Worm (Caenorhabditis elegans) whole organism, young adult: ENCODE data around the gene srlf-37.
A peak's percentile ranks its signal among the peaks of the same experiment; 100 is the strongest.

Experiments used
- B0035.1 ChIP-seq: sonication (generic microtip); optimal IDR thresholded peaks from 2 replicates; lab custom pipeline; 2016; ENCODE audit warnings: missing genetic modification characterization, mild to moderate bottlenecking, missing compliant biosample characterization, missing genotype, missing genetic modification reagents
- B0261.1 ChIP-seq: sonication (generic microtip); optimal IDR thresholded peaks from 2 replicates; lab custom pipeline; 2016; ENCODE audit warnings: mild to moderate bottlenecking, missing genetic modification characterization, moderate library complexity, missing compliant biosample characterization
- C17E4.6 ChIP-seq: fragments of 200-800 bp; sonication (Bioruptor generic); IDR thresholded peaks from 2 replicates; pipeline ENCODE4 v1.3.6; 2022; ENCODE audit warnings: missing genetic modification reagents, missing genetic modification characterization, missing compliant biosample characterization
- F22D6.2 ChIP-seq: sonication (generic microtip); optimal IDR thresholded peaks from 2 replicates; lab custom pipeline; 2016; ENCODE audit warnings: mild to moderate bottlenecking, missing genetic modification characterization, missing compliant biosample characterization
- F52B5.7 ChIP-seq: sonication (generic microtip); optimal IDR thresholded peaks from 2 replicates; lab custom pipeline; 2016; ENCODE audit warnings: mild to moderate bottlenecking, missing genetic modification characterization, missing compliant biosample characterization
- F57A8.1 ChIP-seq: fragments of 200-800 bp; sonication (Bioruptor generic); optimal IDR thresholded peaks from 2 replicates; lab custom pipeline; 2018; ENCODE audit warnings: mild to moderate bottlenecking, missing genetic modification characterization, moderate library complexity, missing compliant biosample characterization
- Y53F4B.3 ChIP-seq: fragments of 200-800 bp; sonication (Bioruptor generic); IDR thresholded peaks from 2 replicates; pipeline ENCODE4 v1.3.6; 2022; ENCODE audit warnings: missing genetic modification reagents, missing genetic modification characterization, missing compliant biosample characterization
- Y53G8AR.9 ChIP-seq: fragments of 200-800 bp; sonication (Bioruptor generic); conservative IDR thresholded peaks from 2 replicates; pipeline ENCODE4 v1.3.6; 2022; ENCODE audit warnings: missing genetic modification reagents, missing genetic modification characterization, missing compliant biosample characterization
- Y79H2A.3 ChIP-seq: fragments of 200-800 bp; sonication (Bioruptor generic); conservative IDR thresholded peaks from 2 replicates; pipeline ENCODE4 v1.3.6; 2022; ENCODE audit warnings: missing genetic modification reagents, missing genetic modification characterization, missing compliant biosample characterization
- Y95B8A.8 ChIP-seq: fragments of 200-800 bp; sonication (Bioruptor generic); IDR thresholded peaks from 2 replicates; pipeline ENCODE4 v1.3.6; 2022; ENCODE audit warnings: missing genetic modification reagents, missing genetic modification characterization, missing compliant biosample characterization
- attf-5 ChIP-seq: fragments of 200-800 bp; sonication (Bioruptor generic); optimal IDR thresholded peaks from 2 replicates; lab custom pipeline; 2018; ENCODE audit warnings: mild to moderate bottlenecking, missing genetic modification characterization, missing compliant biosample characterization
- cebp-1 ChIP-seq, 2 experiments: fragments of 200-800 bp in 1 of 2; sonication (Bioruptor generic) in 1 of 2; sonication (generic microtip) in 1 of 2; IDR thresholded peaks in 1 of 2; optimal IDR thresholded peaks in 1 of 2; 2 replicates each; pipeline versions ENCODE4 v1.3.6 to Lab custom; 2017 to 2022; ENCODE audit warnings: missing compliant biosample characterization in 2 of 2, missing genetic modification characterization in 2 of 2, mild to moderate bottlenecking in 1 of 2, missing genetic modification reagents in 1 of 2, moderate library complexity in 1 of 2
- ceh-100 ChIP-seq: fragments of 200-800 bp; sonication (Bioruptor generic); IDR thresholded peaks from 2 replicates; pipeline ENCODE4 v1.3.6; 2022; ENCODE audit warnings: missing genetic modification reagents, missing genetic modification characterization, missing compliant biosample characterization
- ceh-79 ChIP-seq: sonication (generic microtip); optimal IDR thresholded peaks from 2 replicates; lab custom pipeline; 2017; ENCODE audit warnings: mild to moderate bottlenecking, missing genetic modification characterization, missing compliant biosample characterization
- ceh-91 ChIP-seq: fragments of 200-800 bp; sonication (Bioruptor generic); IDR thresholded peaks from 2 replicates; pipeline ENCODE4 v1.3.6; 2022; ENCODE audit warnings: missing genetic modification reagents, missing genetic modification characterization, missing compliant biosample characterization
- chd-7 ChIP-seq: sonication (generic microtip); optimal IDR thresholded peaks from 2 replicates; lab custom pipeline; 2016; ENCODE audit warnings: mild to moderate bottlenecking, missing genetic modification characterization, moderate library complexity, missing compliant biosample characterization
- dox-1 ChIP-seq: fragments of 200-800 bp; sonication (Bioruptor generic); IDR thresholded peaks from 2 replicates; pipeline ENCODE4 v1.3.6; 2022; ENCODE audit warnings: missing genetic modification reagents, missing genetic modification characterization, missing compliant biosample characterization
- ets-4 ChIP-seq: fragments of 200-800 bp; sonication (Bioruptor generic); optimal IDR thresholded peaks from 2 replicates; lab custom pipeline; 2018; ENCODE audit warnings: mild to moderate bottlenecking, missing genetic modification characterization, missing compliant biosample characterization
- hlh-12 ChIP-seq: sonication (generic microtip); optimal IDR thresholded peaks from 2 replicates; lab custom pipeline; 2016; ENCODE audit warnings: missing genetic modification characterization, missing compliant biosample characterization
- hmg-1.2 ChIP-seq: fragments of 200-800 bp; sonication (Bioruptor generic); IDR thresholded peaks from 2 replicates; pipeline ENCODE4 v1.3.6; 2022; ENCODE audit warnings: missing genetic modification reagents, missing genetic modification characterization, missing compliant biosample characterization
- hmg-20 ChIP-seq: fragments of 200-800 bp; sonication (Bioruptor generic); IDR thresholded peaks from 2 replicates; pipeline ENCODE4 v1.3.6; 2022; ENCODE audit warnings: missing genetic modification reagents, missing genetic modification characterization, missing compliant biosample characterization
- lag-1 ChIP-seq: fragments of 200-800 bp; sonication (Bioruptor generic); IDR thresholded peaks from 2 replicates; pipeline ENCODE4 v1.3.6; 2022; ENCODE audit warnings: missing genetic modification reagents, missing genetic modification characterization, missing compliant biosample characterization
- lin-35 ChIP-seq, 3 experiments: fragments of 150-350 bp in 2 of 3; sonication (generic microtip) in 1 of 3; optimal IDR thresholded peaks; 2 replicates each; lab custom pipeline; 2014 to 2018; ENCODE audit warnings: missing biosample characterization in 3 of 3, missing genetic modification characterization in 3 of 3, missing genetic modification reagents in 3 of 3
- lin-54 ChIP-seq: fragments of 200-800 bp; sonication (Bioruptor generic); optimal IDR thresholded peaks from 2 replicates; lab custom pipeline; 2018; ENCODE audit warnings: mild to moderate bottlenecking, missing genetic modification characterization, missing compliant biosample characterization
- madf-10 ChIP-seq: sonication (generic microtip); optimal IDR thresholded peaks from 2 replicates; lab custom pipeline; 2016; ENCODE audit warnings: mild to moderate bottlenecking, missing genetic modification characterization, missing compliant biosample characterization
- mxl-1 ChIP-seq: sonication (generic microtip); optimal IDR thresholded peaks from 2 replicates; lab custom pipeline; 2016; ENCODE audit warnings: missing genetic modification characterization, missing compliant biosample characterization
- nfya-1 ChIP-seq: sonication (generic microtip); optimal IDR thresholded peaks from 2 replicates; lab custom pipeline; 2017; ENCODE audit warnings: antibody characterized with exemption, missing compliant biosample characterization, missing genetic modification characterization, borderline replicate concordance; ENCODE audit not compliant: insufficient read depth
- nhr-179 ChIP-seq: sonication (generic microtip); optimal IDR thresholded peaks from 2 replicates; lab custom pipeline; 2016; ENCODE audit warnings: mild to moderate bottlenecking, missing genetic modification characterization, missing compliant biosample characterization
- sptf-2 ChIP-seq: fragments of 200-800 bp; sonication (Bioruptor generic); optimal IDR thresholded peaks from 2 replicates; lab custom pipeline; 2018; ENCODE audit warnings: mild to moderate bottlenecking, missing genetic modification characterization, missing compliant biosample characterization
- ztf-6 ChIP-seq: fragments of 200-800 bp; sonication (Bioruptor generic); IDR thresholded peaks from 2 replicates; pipeline ENCODE4 v1.3.6; 2022; ENCODE audit warnings: missing genetic modification reagents, missing genetic modification characterization, missing compliant biosample characterization

The srlf-37 gene

ce11 chrV:604105-604504 lies at the start of gene srlf-37:
Gene srlf-37 (minus strand): TSS chrV:604205.
- TF ChIP-seq chd-7 (tag; lab: Kevin White, UChicago) (no peak), lin-35 (GFP tag; optimal IDR thresholded peaks at IDR 0.05; lab: Kevin White, UChicago) (no peak)
- TF ChIP-seq, all 124 proteins: peak for 0

- TF ChIP-seq Y53F4B.3 (GFP tag; lab: Robert Waterston, UW), result no peak
- no peak for TF ChIP-seq nfya-1 (tag; lab: Kevin White, UChicago)
- TF ChIP-seq F52B5.7 (tag; lab: Kevin White, UChicago), result no peak
- no peak for TF ChIP-seq Y79H2A.3 (GFP tag; lab: Robert Waterston, UW)
Measured at ce11 chrV:652940-653339, 48.9 kb upstream of the srlf-37 start, which contains the start of gene srj-5. Gene srj-5 (minus strand): TSS chrV:653040.

ce11 chrV:646888-647287 lies 42.9 kb upstream of the srlf-37 start, which contains the start of gene ugt-42:
Gene ugt-42 (plus strand): TSS chrV:647188.
- TF ChIP-seq cebp-1 (GFP tag; IDR thresholded peaks at IDR 0.05; lab: Robert Waterston, UW), result no peak
- no peak for TF ChIP-seq cebp-1 (tag; optimal IDR thresholded peaks at IDR 0.05; lab: Kevin White, UChicago)
- TF ChIP-seq dox-1, result no peak
- no peak for TF ChIP-seq mxl-1 (tag; lab: Kevin White, UChicago)
- TF ChIP-seq ceh-100 (GFP tag; lab: Robert Waterston, UW), result no peak
- no peak for TF ChIP-seq lag-1 (GFP tag; lab: Robert Waterston, UW)
- TF ChIP-seq Y53G8AR.9 (GFP tag; lab: Robert Waterston, UW), result no peak
- TF ChIP-seq lin-54 (GFP tag; lab: Kevin White, UChicago), result no peak
- TF ChIP-seq ceh-91 (GFP tag; lab: Robert Waterston, UW), result no peak
- no peak for TF ChIP-seq B0035.1
- no peak for TF ChIP-seq C17E4.6 (GFP tag; lab: Robert Waterston, UW)
- TF ChIP-seq nhr-179, result no peak
- no peak for TF ChIP-seq sptf-2 (GFP tag; lab: Kevin White, UChicago)
- TF ChIP-seq ztf-6 (GFP tag; lab: Robert Waterston, UW), result no peak

ce11 chrV:646129-646528 lies 42.1 kb upstream of the srlf-37 start, which contains the start of gene F48G7.12:
Gene F48G7.12 (minus strand): TSS chrV:646229.
- TF ChIP-seq B0261.1 (tag; lab: Kevin White, UChicago), result no peak
- TF ChIP-seq Y95B8A.8 (GFP tag; lab: Robert Waterston, UW), result no peak
- no peak for TF ChIP-seq hmg-20 (GFP tag; lab: Robert Waterston, UW)
- TF ChIP-seq lin-54 (GFP tag; lab: Kevin White, UChicago), result no peak
- TF ChIP-seq hlh-12 (tag; lab: Kevin White, UChicago), result no peak
- TF ChIP-seq F22D6.2 (tag; lab: Kevin White, UChicago), result no peak
- TF ChIP-seq ets-4 (GFP tag; lab: Kevin White, UChicago), result no peak
- TF ChIP-seq cebp-1 (GFP tag; IDR thresholded peaks at IDR 0.05; lab: Robert Waterston, UW), result no peak
- TF ChIP-seq cebp-1 (tag; optimal IDR thresholded peaks at IDR 0.05; lab: Kevin White, UChicago), result no peak
- no peak for TF ChIP-seq ceh-79
- no peak for TF ChIP-seq dox-1
- TF ChIP-seq, all 124 proteins: peak for 0

- TF ChIP-seq attf-5 (peak; percentile 16), madf-10 (tag; lab: Kevin White, UChicago) (no peak), F57A8.1 (GFP tag; lab: Kevin White, UChicago) (no peak), hmg-1.2 (GFP tag; lab: Robert Waterston, UW) (peak; percentile 66; the same call in 1 of the 2 replicates)
Measured at ce11 chrV:642750-643149, 38.7 kb upstream of the srlf-37 start, which contains the start of gene nhr-190. Gene nhr-190 (minus strand): TSS chrV:642924.
